Fruit fly (Drosophila melanogaster) whole organism, embryonic: ENCODE measurements around the gene CG9328.
A peak's percentile ranks its signal among the peaks of the same experiment; 100 is the strongest.

ENCODE experiments used
- Ada2b ChIP-seq: fragments of 200-800 bp; sonication (Bioruptor generic); IDR thresholded peaks from 2 replicates; pipeline ENCODE4 v1.3.6; 2022; ENCODE audit warnings: missing biosample characterization, missing genetic modification characterization
- BtbVII ChIP-seq: fragments of 200-800 bp; sonication (Bioruptor generic); optimal IDR thresholded peaks from 3 replicates; lab custom pipeline; 2017; ENCODE audit warnings: missing biosample characterization, mild to moderate bottlenecking, missing genetic modification characterization
- CG10565 ChIP-seq: fragments of 200-800 bp; sonication (Bioruptor generic); optimal IDR thresholded peaks from 3 replicates; lab custom pipeline; 2016; ENCODE audit warnings: missing biosample characterization, mild to moderate bottlenecking, missing genetic modification characterization
- CG10979 ChIP-seq: fragments of 200-800 bp; sonication (Bioruptor generic); optimal IDR thresholded peaks from 2 replicates; lab custom pipeline; 2018; ENCODE audit warnings: missing biosample characterization, mild to moderate bottlenecking, missing genetic modification characterization, moderate library complexity
- CG11696 ChIP-seq: fragments of 200-800 bp; sonication (Bioruptor generic); IDR thresholded peaks from 2 replicates; pipeline ENCODE4 v1.3.6; 2022; ENCODE audit warnings: missing biosample characterization, missing genetic modification characterization
- CG12071 ChIP-seq: fragments of 200-800 bp; sonication (Bioruptor generic); optimal IDR thresholded peaks from 3 replicates; lab custom pipeline; 2018; ENCODE audit warnings: missing biosample characterization, mild to moderate bottlenecking, missing genetic modification characterization
- CG14014 ChIP-seq: fragments of 200-800 bp; sonication (Bioruptor generic); IDR thresholded peaks from 2 replicates; pipeline ENCODE4 v1.3.6; 2022; ENCODE audit warnings: missing biosample characterization, missing genetic modification characterization
- CG14441 ChIP-seq: fragments of 200-800 bp; sonication (Bioruptor generic); IDR thresholded peaks from 2 replicates; pipeline ENCODE4 v1.3.6; 2022; ENCODE audit warnings: missing biosample characterization, missing genetic modification characterization
- CG14667 ChIP-seq: fragments of 200-800 bp; sonication (Bioruptor generic); IDR thresholded peaks from 2 replicates; pipeline ENCODE4 v1.3.6; 2022; ENCODE audit warnings: missing biosample characterization, missing genetic modification characterization
- CG17186 ChIP-seq: fragments of 200-800 bp; sonication (Bioruptor generic); optimal IDR thresholded peaks from 3 replicates; lab custom pipeline; 2017; ENCODE audit warnings: missing biosample characterization, missing genetic modification reagents, missing genetic modification characterization
- CG2202 ChIP-seq: fragments of 200-800 bp; sonication (Bioruptor generic); optimal IDR thresholded peaks from 2 replicates; lab custom pipeline; 2018; ENCODE audit warnings: missing biosample characterization, mild to moderate bottlenecking, missing genetic modification characterization
- CG30403 ChIP-seq: fragments of 200-800 bp; sonication (Bioruptor generic); optimal IDR thresholded peaks from 3 replicates; lab custom pipeline; 2016; ENCODE audit warnings: missing biosample characterization, missing genetic modification characterization
- CG30431 ChIP-seq: fragments of 200-800 bp; sonication (Bioruptor generic); optimal IDR thresholded peaks from 2 replicates; lab custom pipeline; 2017; ENCODE audit warnings: missing biosample characterization, missing genetic modification characterization
- CG32532 ChIP-seq: fragments of 200-800 bp; sonication (Bioruptor generic); IDR thresholded peaks from 2 replicates; pipeline ENCODE4 v1.3.6; 2022; ENCODE audit warnings: missing biosample characterization, missing genetic modification characterization
- CG3995 ChIP-seq: fragments of 200-800 bp; sonication (Bioruptor generic); optimal IDR thresholded peaks from 3 replicates; lab custom pipeline; 2016; ENCODE audit warnings: missing biosample characterization, missing genetic modification characterization
- CG4424 ChIP-seq: fragments of 200-800 bp; sonication (Bioruptor generic); optimal IDR thresholded peaks from 3 replicates; lab custom pipeline; 2016; ENCODE audit warnings: missing biosample characterization, missing genetic modification characterization
- CG8359 ChIP-seq: fragments of 200-800 bp; sonication (Bioruptor generic); optimal IDR thresholded peaks from 2 replicates; lab custom pipeline; 2017; ENCODE audit warnings: missing biosample characterization, mild to moderate bottlenecking, missing genetic modification characterization, borderline replicate concordance
- CG9609 ChIP-seq: fragments of 200-800 bp; sonication (Bioruptor generic); optimal IDR thresholded peaks from 3 replicates; lab custom pipeline; 2016; ENCODE audit warnings: missing biosample characterization, missing genetic modification characterization
- CG9876 ChIP-seq: fragments of 200-800 bp; sonication (Bioruptor generic); optimal IDR thresholded peaks from 2 replicates; lab custom pipeline; 2016; ENCODE audit warnings: missing biosample characterization, missing genetic modification characterization
- CkIIα-i1 ChIP-seq: fragments of 200-800 bp; sonication (Bioruptor generic); IDR thresholded peaks from 2 replicates; pipeline ENCODE4 v1.3.6; 2022; ENCODE audit warnings: missing biosample characterization, missing genetic modification characterization
- Dp ChIP-seq: fragments of 200-800 bp; sonication (Bioruptor generic); optimal IDR thresholded peaks from 2 replicates; lab custom pipeline; 2018; ENCODE audit warnings: missing biosample characterization, mild to moderate bottlenecking, missing genetic modification characterization, moderate library complexity
- ERR ChIP-seq: fragments of 200-800 bp; sonication (Bioruptor generic); optimal IDR thresholded peaks from 2 replicates; lab custom pipeline; 2016; ENCODE audit warnings: missing biosample characterization, missing genetic modification characterization
- H15 ChIP-seq: fragments of 200-800 bp; sonication (Bioruptor generic); IDR thresholded peaks from 3 replicates; pipeline ENCODE4 v1.3.6; 2022; ENCODE audit warnings: missing biosample characterization, missing genetic modification characterization
- Hmx ChIP-seq: fragments of 200-800 bp; sonication (Bioruptor generic); optimal IDR thresholded peaks from 2 replicates; lab custom pipeline; 2016; ENCODE audit warnings: missing biosample characterization, missing genetic modification characterization
- Mad ChIP-seq: fragments of 200-800 bp; sonication (Bioruptor generic); optimal IDR thresholded peaks from 2 replicates; lab custom pipeline; 2016; ENCODE audit warnings: missing biosample characterization, missing genetic modification characterization
- Nf-YC ChIP-seq: fragments of 200-800 bp; optimal IDR thresholded peaks from 3 replicates; lab custom pipeline; 2019; ENCODE audit warnings: missing biosample characterization, mild to moderate bottlenecking, missing genetic modification characterization, moderate library complexity
- Oli ChIP-seq: fragments of 200-800 bp; sonication (Bioruptor generic); optimal IDR thresholded peaks from 2 replicates; lab custom pipeline; 2018; ENCODE audit warnings: missing biosample characterization, mild to moderate bottlenecking, missing genetic modification characterization, moderate library complexity
- Spps ChIP-seq: fragments of 200-800 bp; sonication (Bioruptor generic); optimal IDR thresholded peaks from 2 replicates; lab custom pipeline; 2018; ENCODE audit warnings: missing biosample characterization, mild to moderate bottlenecking, missing genetic modification characterization
- Sry-β ChIP-seq: fragments of 200-800 bp; sonication (Bioruptor generic); optimal IDR thresholded peaks from 2 replicates; lab custom pipeline; 2018; ENCODE audit warnings: missing biosample characterization, mild to moderate bottlenecking, missing genetic modification characterization, moderate library complexity
- Stat92E ChIP-seq, 3 experiments: fragments of >200 bp in 2 of 3; fragments of 200-800 bp in 1 of 3; sonication (Bioruptor generic) in 1 of 3; optimal IDR thresholded peaks; 2 replicates each; lab custom pipeline; 2017 to 2019; ENCODE audit warnings: missing biosample characterization in 3 of 3, missing genetic modification characterization in 3 of 3, mild to moderate bottlenecking in 1 of 3, moderate library complexity in 1 of 3
- Vsx1 ChIP-seq: fragments of 200-800 bp; sonication (Bioruptor generic); optimal IDR thresholded peaks from 2 replicates; lab custom pipeline; 2017; ENCODE audit warnings: missing biosample characterization, mild to moderate bottlenecking, missing genetic modification characterization, missing genetic modification reagents
- Xbp1 ChIP-seq: fragments of 200-800 bp; sonication (Bioruptor generic); optimal IDR thresholded peaks from 3 replicates; lab custom pipeline; 2016; ENCODE audit warnings: missing biosample characterization, mild to moderate bottlenecking, missing genetic modification characterization
- ab ChIP-seq: fragments of 200-800 bp; sonication (Bioruptor generic); optimal IDR thresholded peaks from 2 replicates; lab custom pipeline; 2016; ENCODE audit warnings: missing biosample characterization, missing genetic modification characterization
- ac ChIP-seq: fragments of 200-800 bp; sonication (Bioruptor generic); optimal IDR thresholded peaks from 3 replicates; lab custom pipeline; 2017; ENCODE audit warnings: missing biosample characterization, mild to moderate bottlenecking, missing genetic modification characterization
- chm ChIP-seq: fragments of 200-800 bp; sonication (Bioruptor generic); IDR thresholded peaks from 2 replicates; pipeline ENCODE4 v1.3.6; 2022; ENCODE audit warnings: missing biosample characterization, missing genetic modification characterization
- croc ChIP-seq: fragments of 200-800 bp; sonication (Bioruptor generic); conservative IDR thresholded peaks from 3 replicates; pipeline ENCODE4 v1.3.6; 2022; ENCODE audit warnings: missing biosample characterization, missing genetic modification characterization
- disco-r ChIP-seq: fragments of 200-800 bp; sonication (Bioruptor generic); optimal IDR thresholded peaks from 2 replicates; lab custom pipeline; 2016; ENCODE audit warnings: missing biosample characterization, missing genetic modification characterization
- dm ChIP-seq: fragments of 200-800 bp; sonication (Bioruptor generic); optimal IDR thresholded peaks from 3 replicates; lab custom pipeline; 2016; ENCODE audit warnings: missing biosample characterization, missing genetic modification characterization
- eve ChIP-seq, 2 experiments: fragments of >200 bp; optimal IDR thresholded peaks; 2 replicates each; lab custom pipeline; 2017; ENCODE audit warnings: missing biosample characterization in 2 of 2, missing genetic modification characterization in 2 of 2
- gcm ChIP-seq: fragments of 200-800 bp; sonication (Bioruptor generic); optimal IDR thresholded peaks from 2 replicates; lab custom pipeline; 2019; ENCODE audit warnings: missing biosample characterization, mild to moderate bottlenecking, missing genetic modification characterization, moderate library complexity
- gem ChIP-seq: fragments of 200-800 bp; sonication (Bioruptor generic); optimal IDR thresholded peaks from 2 replicates; lab custom pipeline; 2019; ENCODE audit warnings: missing biosample characterization, mild to moderate bottlenecking, missing genetic modification characterization, moderate library complexity
- gfzf ChIP-seq: fragments of 200-800 bp; sonication (Bioruptor generic); optimal IDR thresholded peaks from 2 replicates; lab custom pipeline; 2016; ENCODE audit warnings: missing biosample characterization, mild to moderate bottlenecking, missing genetic modification characterization, moderate library complexity
- grau ChIP-seq: fragments of 200-800 bp; optimal IDR thresholded peaks from 3 replicates; lab custom pipeline; 2019; ENCODE audit warnings: missing biosample characterization, mild to moderate bottlenecking, missing genetic modification characterization, moderate library complexity
- ham ChIP-seq: fragments of 200-800 bp; sonication (Bioruptor generic); IDR thresholded peaks from 2 replicates; pipeline ENCODE4 v1.3.6; 2022; ENCODE audit warnings: missing biosample characterization, missing genetic modification characterization
- nerfin-2 ChIP-seq: fragments of 200-800 bp; sonication (Bioruptor generic); IDR thresholded peaks from 2 replicates; pipeline ENCODE4 v1.3.6; 2022; ENCODE audit warnings: missing biosample characterization, missing genetic modification characterization; ENCODE audit not compliant: partially characterized antibody
- org-1 ChIP-seq: fragments of 200-800 bp; sonication (Bioruptor generic); optimal IDR thresholded peaks from 2 replicates; lab custom pipeline; 2017; ENCODE audit warnings: missing biosample characterization, missing genetic modification characterization
- pan ChIP-seq, 4 experiments: fragments of >200 bp in 3 of 4; fragments of 200-800 bp in 1 of 4; sonication (Bioruptor generic) in 1 of 4; optimal IDR thresholded peaks in 3 of 4; IDR thresholded peaks in 1 of 4; 2 replicates each; pipeline versions ENCODE4 v1.3.6 to Lab custom; 2017 to 2022; ENCODE audit warnings: missing biosample characterization in 2 of 4, missing genetic modification characterization in 2 of 4, mixed read lengths in 1 of 4
- pho ChIP-seq: fragments of 200-800 bp; sonication (Bioruptor generic); optimal IDR thresholded peaks from 2 replicates; lab custom pipeline; 2016; ENCODE audit warnings: missing biosample characterization, missing genetic modification characterization
- rib ChIP-seq: fragments of 200-800 bp; sonication (Bioruptor generic); IDR thresholded peaks from 2 replicates; pipeline ENCODE4 v1.3.6; 2022; ENCODE audit warnings: missing biosample characterization, missing genetic modification characterization
- run ChIP-seq: fragments of 200-800 bp; sonication (Bioruptor generic); optimal IDR thresholded peaks from 3 replicates; lab custom pipeline; 2018; ENCODE audit warnings: missing biosample characterization, mild to moderate bottlenecking, missing genetic modification characterization
- seq ChIP-seq: fragments of 200-800 bp; sonication (Bioruptor generic); IDR thresholded peaks from 2 replicates; pipeline ENCODE4 v1.3.6; 2022; ENCODE audit warnings: missing biosample characterization, missing genetic modification characterization
- vfl ChIP-seq: fragments of 200-800 bp; sonication (Bioruptor generic); optimal IDR thresholded peaks from 2 replicates; lab custom pipeline; 2016; ENCODE audit warnings: missing biosample characterization, missing genetic modification characterization

Gene CG9328

dm6 chr2L:20780768-20781167 lies 16.7 kb upstream of the CG9328 start (continued):
- TF ChIP-seq ham (GFP tag; lab: Robert Waterston, UW) (peak; percentile 24; the same call in 1 of the 2 replicates), BtbVII (peak; percentile 70), CG11696 (GFP tag; lab: Robert Waterston, UW) (0 out of 2 replicates have a peak, but pooled peaks have one; percentile 22), rib (GFP tag; lab: Robert Waterston, UW) (no peak), Vsx1 (GFP tag; lab: Kevin White, UChicago) (peak; percentile 68), H15 (GFP tag; lab: Robert Waterston, UW) (no peak), Nf-YC (peak; percentile 20), CG8359 (GFP tag; lab: Kevin White, UChicago) (peak; percentile 59), CG2202 (tag; lab: Kevin White, UChicago) (peak; percentile 67), disco-r (GFP tag; lab: Kevin White, UChicago) (peak; percentile 66), CG14667 (GFP tag; lab: Robert Waterston, UW) (no peak), pho (GFP tag; lab: Kevin White, UChicago) (peak; percentile 4), CkIIα-i1 (no peak), ab (GFP tag; lab: Kevin White, UChicago) (no peak), CG32532 (GFP tag; lab: Robert Waterston, UW) (0 out of 2 replicates have a peak, but pooled peaks have one; percentile 11), org-1 (GFP tag; lab: Kevin White, UChicago) (peak; percentile 80), Xbp1 (GFP tag; lab: Kevin White, UChicago) (no peak), CG9876 (no peak), Ada2b (GFP tag; lab: Robert Waterston, UW) (no peak), chm (peak; percentile 81; the same call in 1 of the 2 replicates), Sry-β (GFP tag; lab: Kevin White, UChicago) (peak; percentile 13), Spps (no peak), CG10979 (peak; percentile 11), croc (GFP tag; lab: Robert Waterston, UW) (no peak), CG10565 (GFP tag; lab: Kevin White, UChicago) (no peak), CG12071 (GFP tag; lab: Kevin White, UChicago) (peak; percentile 88), CG17186 (GFP tag; lab: Kevin White, UChicago) (no peak)

dm6 chr2L:20783044-20783443 lies 14.5 kb upstream of the CG9328 start:
- TF ChIP-seq CG30431 (no peak), CG9609 (GFP tag; lab: Kevin White, UChicago) (no peak), CG30403 (GFP tag; lab: Kevin White, UChicago) (no peak), run (tag; lab: Kevin White, UChicago) (no peak), ERR (GFP tag; lab: Kevin White, UChicago) (no peak), pan (optimal IDR thresholded peaks at IDR 0.05; lab: Kevin White, UChicago) (no peak), pan (GFP tag; optimal IDR thresholded peaks at IDR 0.05 in 1 of 2, IDR thresholded peaks at IDR 0.05 in 1 of 2) (peak in 1 of 2 experiments; percentile 79), Dp (no peak), nerfin-2 (no peak), eve (GFP tag; optimal IDR thresholded peaks at IDR 0.05; lab: Kevin White, UChicago) (no peak), CG14441 (GFP tag; lab: Robert Waterston, UW) (no peak), CG14014 (no peak), grau (tag; lab: Kevin White, UChicago) (no peak), ac (GFP tag; lab: Kevin White, UChicago) (no peak), seq (GFP tag; lab: Robert Waterston, UW) (0 out of 2 replicates have a peak, but pooled peaks have one; percentile 20), dm (GFP tag; lab: Kevin White, UChicago) (no peak), Oli (tag; lab: Kevin White, UChicago) (no peak), gem (no peak), CG3995 (GFP tag; lab: Kevin White, UChicago) (no peak), gfzf (GFP tag; lab: Kevin White, UChicago) (no peak), gcm (peak; percentile 35), vfl (GFP tag; lab: Kevin White, UChicago) (no peak), Hmx (no peak), CG4424 (GFP tag; lab: Kevin White, UChicago) (no peak), Mad (no peak), Stat92E (GFP tag; optimal IDR thresholded peaks at IDR 0.05; lab: Kevin White, UChicago) (no peak)
